Fruit fly (Drosophila melanogaster): Measurements from ENCODE around the gene TwdlH.

- TF ChIP-seq insv (optimal IDR thresholded peaks at IDR 0.05) (no peak), Myc (optimal IDR thresholded peaks at IDR 0.05) (no peak), psq (optimal IDR thresholded peaks at IDR 0.05) (no peak), Sin3A (optimal IDR thresholded peaks at IDR 0.05) (no peak), h (optimal IDR thresholded peaks at IDR 0.05) (no peak), ttk (optimal IDR thresholded peaks at IDR 0.05) (no peak)
Measured at dm6 chr3R:26633010-26633409, 522 bp upstream of the TwdlH start.
